Worm (Caenorhabditis elegans) whole organism, L4/young adult: Measurements from ENCODE around the gene rad-54.L2.

Source experiments
- W03F9.2 ChIP-seq: fragments of 150-350 bp; optimal IDR thresholded peaks from 2 replicates; lab custom pipeline; 2014; ENCODE audit warnings: missing biosample characterization, missing genetic modification characterization
- dao-5 ChIP-seq: sonication (generic microtip); optimal IDR thresholded peaks from 2 replicates; lab custom pipeline; 2016; ENCODE audit warnings: missing genotype, missing genetic modification characterization, moderate library complexity, missing compliant biosample characterization
- him-1 ChIP-seq: sonication (generic microtip); optimal IDR thresholded peaks from 2 replicates; lab custom pipeline; 2016; ENCODE audit warnings: missing genotype, missing genetic modification reagents, missing genetic modification characterization, missing compliant biosample characterization

DNA sequence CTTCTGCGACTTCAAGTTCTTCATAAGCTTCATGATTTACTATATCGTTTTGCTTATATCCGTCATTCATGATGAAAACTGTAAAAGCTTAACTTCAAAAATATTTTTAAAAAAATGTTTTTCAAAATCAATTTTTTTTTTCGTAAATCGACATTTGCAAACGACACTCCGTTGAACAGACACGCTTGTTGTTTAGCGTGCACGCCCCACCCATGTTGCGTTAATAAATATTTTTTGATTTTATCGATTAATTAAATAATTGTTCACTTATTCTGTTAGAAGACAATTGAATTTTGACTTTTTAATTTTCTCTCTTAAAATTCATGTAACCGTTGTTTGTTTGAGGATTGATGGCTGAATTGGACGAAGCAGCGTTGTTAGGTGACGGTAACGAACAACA, 32.1 kb downstream of the rad-54.L2 start, which contains the start of the genes D1046.2 and cfim-2:
- TF ChIP-seq him-1 (tag; lab: Kevin White, UChicago) (no peak), dao-5 (tag; lab: Kevin White, UChicago) (no peak), W03F9.2 (tag; lab: Kevin White, UChicago) (no peak)
